Fruit fly (Drosophila melanogaster) whole organism, pupa: Measurements from ENCODE around the gene Chd1.

Source experiments
- CG10348 ChIP-seq: fragments of 200-800 bp; sonication (Bioruptor generic); IDR thresholded peaks from 2 replicates; pipeline ENCODE4 v1.3.6; 2022; ENCODE audit warnings: missing biosample characterization, missing genetic modification characterization
- CG14655 ChIP-seq: fragments of 200-800 bp; sonication (Bioruptor generic); optimal IDR thresholded peaks from 3 replicates; lab custom pipeline; 2017; ENCODE audit warnings: mild to moderate bottlenecking, missing biosample characterization, missing genetic modification reagents, missing genetic modification characterization
- CG15710 ChIP-seq: fragments of 200-800 bp; sonication (Bioruptor generic); optimal IDR thresholded peaks from 2 replicates; lab custom pipeline; 2018; ENCODE audit warnings: missing biosample characterization, mild to moderate bottlenecking, missing genetic modification characterization, moderate library complexity
- CG17806 ChIP-seq: fragments of 200-800 bp; sonication (Bioruptor generic); optimal IDR thresholded peaks from 2 replicates; lab custom pipeline; 2018; ENCODE audit warnings: missing biosample characterization, mild to moderate bottlenecking, missing genetic modification characterization, moderate library complexity
- CG32121 ChIP-seq: fragments of 200-800 bp; sonication (Bioruptor generic); IDR thresholded peaks from 2 replicates; pipeline ENCODE4 v1.3.6; 2022; ENCODE audit warnings: missing biosample characterization, missing genetic modification characterization
- CG34367 ChIP-seq: fragments of 200-800 bp; sonication (Bioruptor generic); optimal IDR thresholded peaks from 2 replicates; lab custom pipeline; 2018; ENCODE audit warnings: missing biosample characterization, mild to moderate bottlenecking, missing genetic modification characterization
- CG8159 ChIP-seq: fragments of 200-800 bp; sonication (Bioruptor generic); optimal IDR thresholded peaks from 3 replicates; lab custom pipeline; 2018; ENCODE audit warnings: missing biosample characterization, mild to moderate bottlenecking, missing genetic modification characterization, moderate library complexity
- CG8301 ChIP-seq: fragments of 200-800 bp; sonication (Bioruptor generic); optimal IDR thresholded peaks from 2 replicates; lab custom pipeline; 2018; ENCODE audit warnings: missing biosample characterization, mild to moderate bottlenecking, missing genetic modification characterization
- EcR ChIP-seq: fragments of 200-800 bp; sonication (Bioruptor generic); optimal IDR thresholded peaks from 3 replicates; lab custom pipeline; 2019; ENCODE audit warnings: missing biosample characterization, missing genetic modification characterization, mild to moderate bottlenecking, moderate library complexity, missing genetic modification reagents
- Ets98B ChIP-seq: fragments of 200-800 bp; sonication (Bioruptor generic); IDR thresholded peaks from 2 replicates; pipeline ENCODE4 v1.3.6; 2022; ENCODE audit warnings: missing biosample characterization, missing genetic modification characterization
- Pif1A ChIP-seq: fragments of 200-800 bp; sonication (Bioruptor generic); optimal IDR thresholded peaks from 3 replicates; lab custom pipeline; 2016; ENCODE audit warnings: missing biosample characterization, missing genetic modification characterization
- Pif1B ChIP-seq: fragments of 200-800 bp; sonication (Bioruptor generic); optimal IDR thresholded peaks from 3 replicates; lab custom pipeline; 2016; ENCODE audit warnings: missing biosample characterization, missing genetic modification characterization
- fd96Ca ChIP-seq: fragments of 200-800 bp; sonication (Bioruptor generic); IDR thresholded peaks from 3 replicates; pipeline ENCODE4 v1.3.6; 2022; ENCODE audit warnings: missing biosample characterization, missing genetic modification characterization

DNA sequence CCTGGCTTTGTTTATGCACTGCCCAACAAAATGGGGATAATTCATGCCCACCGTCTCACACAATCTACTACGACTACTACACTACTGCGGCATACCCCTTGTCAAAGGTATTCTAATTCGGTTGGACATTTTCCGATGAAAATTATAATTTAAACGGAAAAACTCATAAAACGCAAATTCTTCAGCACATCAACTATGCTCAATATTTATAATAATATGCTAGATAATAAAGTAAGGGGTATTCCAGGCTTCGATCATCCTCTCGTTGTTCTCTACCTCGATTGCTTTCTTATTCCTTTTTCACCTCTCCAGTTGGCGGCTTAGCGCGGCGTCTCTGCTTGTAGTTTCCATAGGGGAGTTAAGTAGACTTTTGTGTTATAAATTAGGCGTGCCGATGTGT, 46.2 kb downstream of the Chd1 start:
- no peak for TF ChIP-seq CG34367 (tag; lab: Kevin White, UChicago)
- no peak for TF ChIP-seq EcR (GFP tag; lab: Kevin White, UChicago)
- TF ChIP-seq CG17806 (tag; lab: Kevin White, UChicago) = no peak
- no peak for TF ChIP-seq Pif1A (GFP tag; lab: Kevin White, UChicago)
- no peak for TF ChIP-seq CG32121 (GFP tag; lab: Robert Waterston, UW)
- no peak for TF ChIP-seq fd96Ca
- peak; percentile 31 for TF ChIP-seq CG14655 (GFP tag; lab: Kevin White, UChicago)
- TF ChIP-seq Ets98B (GFP tag; lab: Robert Waterston, UW) = no peak
- TF ChIP-seq Pif1B (GFP tag; lab: Kevin White, UChicago) = no peak
- no peak for TF ChIP-seq CG10348 (GFP tag; lab: Robert Waterston, UW)
- TF ChIP-seq CG15710 = no peak
- TF ChIP-seq CG8159 (tag; lab: Kevin White, UChicago) = no peak
- TF ChIP-seq CG8301 (tag; lab: Kevin White, UChicago) = peak; percentile 7
